Fruit fly (Drosophila melanogaster) Kc167 (cell line): ENCODE results near the gene CG31546.

Experiments used
- Myc ChIP-seq: fragments of >200 bp; optimal IDR thresholded peaks from 2 replicates; lab custom pipeline; 2017; ENCODE audit warnings: missing external identifiers
- h ChIP-seq: fragments of >200 bp; optimal IDR thresholded peaks from 3 replicates; lab custom pipeline; 2018; ENCODE audit warnings: missing external identifiers
- insv ChIP-seq: fragments of >200 bp; optimal IDR thresholded peaks from 3 replicates; lab custom pipeline; 2018; ENCODE audit warnings: missing external identifiers
- psq ChIP-seq: fragments of >200 bp; optimal IDR thresholded peaks from 2 replicates; lab custom pipeline; 2017; ENCODE audit warnings: missing external identifiers
- ttk ChIP-seq: sonication (Bioruptor generic); optimal IDR thresholded peaks from 2 replicates; lab custom pipeline; 2017; ENCODE audit warnings: missing external identifiers

DNA sequence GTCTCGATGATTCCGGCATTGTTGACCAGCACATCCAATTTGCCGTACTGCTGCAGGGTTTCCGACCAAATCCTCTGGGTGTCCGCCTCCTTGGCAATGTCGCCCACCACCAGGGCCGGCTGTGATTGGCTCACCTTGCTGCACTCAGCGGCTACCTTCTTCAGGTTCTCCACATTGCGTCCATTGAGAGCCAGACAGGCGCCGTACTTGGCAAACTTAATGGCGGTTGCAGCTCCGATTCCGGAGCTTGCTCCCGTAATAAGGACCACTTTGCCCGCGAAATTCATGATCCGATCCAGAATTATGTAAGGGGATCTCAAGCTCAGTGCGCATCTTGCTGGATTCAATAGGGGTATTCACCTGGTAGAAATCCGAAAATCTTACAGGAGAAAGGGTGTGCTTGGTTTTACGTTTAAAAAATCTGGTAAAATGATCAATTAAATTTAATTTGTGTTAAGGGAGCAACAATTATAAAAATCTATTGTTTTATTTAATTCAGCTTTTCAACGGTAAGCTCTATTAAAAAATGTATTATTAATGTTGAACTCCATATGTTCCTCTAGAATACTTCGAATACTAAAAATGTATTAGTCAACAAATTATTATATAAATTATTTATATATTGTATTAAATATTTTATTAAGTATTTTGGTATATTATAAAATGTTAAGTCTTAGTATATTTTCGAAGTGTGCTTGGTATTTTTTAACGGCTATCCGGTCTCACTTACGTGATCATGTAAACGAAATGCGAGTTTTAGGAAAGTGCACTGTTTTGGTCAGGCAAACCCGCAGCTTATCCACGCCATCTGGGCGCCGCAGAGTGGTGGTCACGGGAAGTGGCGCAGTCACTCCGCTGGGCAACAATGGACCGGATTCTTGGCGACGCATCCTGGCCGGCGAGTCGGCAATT lies 1.4 kb upstream of the CG31546 start, which contains the start of the genes CG31548 and CG12170:
- TF ChIP-seq Myc (lab: Kevin White, UChicago) (no peak), h (lab: Kevin White, UChicago) (no peak), ttk (no peak), insv (no peak), psq (lab: Kevin White, UChicago) (no peak)
